Fruit fly (Drosophila melanogaster): Measurements from ENCODE around the gene CG43115.

Gene CG43115

DNA sequence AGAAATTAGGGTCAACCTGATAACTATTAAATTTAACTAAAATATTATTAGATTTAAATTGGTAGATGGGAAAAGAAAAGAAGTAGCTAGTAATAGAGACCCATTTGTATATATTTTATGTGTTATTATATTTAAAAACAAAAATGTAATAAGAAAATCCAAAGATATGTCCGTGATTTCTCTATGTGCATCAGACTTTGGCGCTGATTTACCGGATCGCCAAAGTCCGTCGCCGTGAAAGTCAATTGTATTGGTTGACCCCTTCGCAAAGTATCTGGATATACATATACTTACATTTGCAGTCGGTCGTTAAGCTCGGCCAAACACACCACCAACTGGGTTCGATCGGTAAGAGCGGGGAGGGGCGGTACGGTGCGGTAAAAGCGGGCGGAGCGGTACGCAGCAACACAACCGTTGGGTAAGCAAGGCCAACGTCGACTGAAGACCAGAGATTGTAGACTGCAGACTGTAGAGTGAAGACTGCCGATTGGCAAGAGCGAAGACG lies 10.9 kb upstream of the CG43115 start (continued):
- TF ChIP-seq spab (GFP tag; optimal IDR thresholded peaks at IDR 0.05) (peak; percentile 24), acj6 (GFP tag; optimal IDR thresholded peaks at IDR 0.05) (peak; percentile 77), topi (GFP tag; optimal IDR thresholded peaks at IDR 0.05) (peak; percentile 34), dsx (GFP tag; optimal IDR thresholded peaks at IDR 0.05; ENCODE audit: poor library complexity, severe bottlenecking) (peak; percentile 49), fd85E (GFP tag; optimal IDR thresholded peaks at IDR 0.05) (no peak), CG8319 (GFP tag; optimal IDR thresholded peaks at IDR 0.05) (peak; percentile 30), esn (GFP tag; optimal IDR thresholded peaks at IDR 0.05) (peak; percentile 52), ss (GFP tag; optimal IDR thresholded peaks at IDR 0.05) (peak; percentile 42 to 64)

DNA sequence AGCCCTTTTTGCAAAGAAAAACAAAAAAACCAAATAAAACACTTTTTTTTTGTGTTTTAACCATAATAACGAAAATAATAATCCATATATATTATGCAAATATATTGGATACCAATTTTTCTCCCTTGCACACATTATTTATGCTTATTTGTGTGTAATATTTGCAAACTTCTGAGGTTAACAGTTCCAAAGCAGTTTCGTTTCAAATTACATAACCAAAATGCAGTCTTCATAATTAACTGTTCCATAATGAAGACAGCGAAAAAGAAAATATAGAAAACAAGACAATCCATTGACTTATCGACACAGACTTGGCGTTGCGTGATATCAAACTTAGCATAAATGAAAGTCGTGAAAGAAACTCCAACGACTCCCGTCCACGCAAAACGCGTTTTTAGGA lies 9.4 kb upstream of the CG43115 start:
- TF ChIP-seq CG34406 (GFP tag; optimal IDR thresholded peaks at IDR 0.05), result no peak
- TF ChIP-seq svp (GFP tag), result no peak
- no peak for TF ChIP-seq esn (GFP tag; optimal IDR thresholded peaks at IDR 0.05)
- no peak for TF ChIP-seq Ets21C (GFP tag; optimal IDR thresholded peaks at IDR 0.05)
- TF ChIP-seq CG7368 (GFP tag; optimal IDR thresholded peaks at IDR 0.05), result no peak
- no peak for TF ChIP-seq dsx (GFP tag; optimal IDR thresholded peaks at IDR 0.05; ENCODE audit: poor library complexity, severe bottlenecking)
- TF ChIP-seq CG11902 (GFP tag; optimal IDR thresholded peaks at IDR 0.05), result no peak
- no peak for TF ChIP-seq cyc (GFP tag; optimal IDR thresholded peaks at IDR 0.05)

DNA sequence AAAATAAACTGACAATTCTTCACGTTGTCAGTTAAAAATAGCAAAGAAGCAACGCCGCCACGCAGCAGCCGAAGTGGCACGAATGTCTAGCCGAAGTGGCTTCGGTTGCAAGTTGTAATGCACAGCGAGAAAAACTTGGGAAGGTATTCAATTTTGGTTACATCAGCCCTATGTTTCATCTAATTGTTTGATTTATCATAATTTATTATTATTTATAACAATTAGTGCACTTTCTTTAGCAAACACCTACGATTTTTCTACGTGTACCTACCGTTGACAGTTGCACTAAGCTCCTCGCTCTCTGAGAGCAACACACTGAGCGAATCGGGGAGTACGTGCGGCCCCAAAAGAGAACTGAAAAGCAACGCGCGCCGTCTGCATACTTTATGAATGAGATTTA lies 8.6 kb upstream of the CG43115 start, which contains the start of gene Tsp5D:
TSS of gene Tsp5D (minus strand) at position 13 of the 400 bp plus-strand sequence.
- TF ChIP-seq CG4318 (GFP tag; optimal IDR thresholded peaks at IDR 0.05) (peak; percentile 97), Sox15 (GFP tag; optimal IDR thresholded peaks at IDR 0.05) (peak; percentile 59), Lpt (GFP tag; optimal IDR thresholded peaks at IDR 0.05) (peak; percentile 97), CG1621 (tag; optimal IDR thresholded peaks at IDR 0.05) (peak; percentile 93), Gug (GFP tag; IDR thresholded peaks at IDR 0.05) (peak; percentile 99), CG16779 (tag; optimal IDR thresholded peaks at IDR 0.05) (peak; percentile 93), CG7368 (GFP tag; optimal IDR thresholded peaks at IDR 0.05) (peak; percentile 95), CG11762 (GFP tag; optimal IDR thresholded peaks at IDR 0.05; ENCODE audit: insufficient read depth) (peak; percentile 97), OdsH (GFP tag; optimal IDR thresholded peaks at IDR 0.05) (peak; percentile 94), dac (GFP tag; optimal IDR thresholded peaks at IDR 0.05) (peak; percentile 96), achi (GFP tag; optimal IDR thresholded peaks at IDR 0.05) (peak; percentile 96), CG32006 (GFP tag; optimal IDR thresholded peaks at IDR 0.05) (peak; percentile 98), Eip75B (GFP tag; optimal IDR thresholded peaks at IDR 0.05) (peak; percentile 84), CG15336 (GFP tag; IDR thresholded peaks at IDR 0.05) (peak; percentile 100), net (GFP tag; optimal IDR thresholded peaks at IDR 0.05) (peak; percentile 96), Hr39 (GFP tag; optimal IDR thresholded peaks at IDR 0.05) (no peak), lz (GFP tag; optimal IDR thresholded peaks at IDR 0.05) (peak; percentile 23), CG3032 (tag; optimal IDR thresholded peaks at IDR 0.05) (peak; percentile 96), Ets96B (tag; optimal IDR thresholded peaks at IDR 0.05) (peak; percentile 97), Ets21C (GFP tag; optimal IDR thresholded peaks at IDR 0.05) (no peak), CG6792 (GFP tag; optimal IDR thresholded peaks at IDR 0.05) (peak; percentile 80), Hr4 (GFP tag; optimal IDR thresholded peaks at IDR 0.05) (peak; percentile 93), esn (GFP tag; optimal IDR thresholded peaks at IDR 0.05) (peak; percentile 36), Smox (GFP tag; optimal IDR thresholded peaks at IDR 0.05) (no peak), CG10631 (GFP tag; optimal IDR thresholded peaks at IDR 0.05) (peak; percentile 98), CG6854 (GFP tag; optimal IDR thresholded peaks at IDR 0.05) (no peak), acj6 (GFP tag; optimal IDR thresholded peaks at IDR 0.05) (peak; percentile 91), Eip78C (GFP tag) (peak; percentile 96), CG11902 (GFP tag; optimal IDR thresholded peaks at IDR 0.05) (peak; percentile 74), Hr38 (GFP tag; optimal IDR thresholded peaks at IDR 0.05) (peak; percentile 14), CG6163 (GFP tag; IDR thresholded peaks at IDR 0.05) (peak; percentile 99), CG6808 (GFP tag; optimal IDR thresholded peaks at IDR 0.05) (peak; percentile 97), spab (GFP tag; optimal IDR thresholded peaks at IDR 0.05) (peak; percentile 95), pdm3 (GFP tag; optimal IDR thresholded peaks at IDR 0.05) (peak; percentile 88), cyc (GFP tag; optimal IDR thresholded peaks at IDR 0.05) (peak; percentile 63), Blimp-1 (GFP tag; optimal IDR thresholded peaks at IDR 0.05) (no peak), CG8319 (GFP tag; optimal IDR thresholded peaks at IDR 0.05) (peak; percentile 85), CG11294 (GFP tag; IDR thresholded peaks at IDR 0.05) (peak; percentile 98), vri (GFP tag; optimal IDR thresholded peaks at IDR 0.05) (no peak), CG6276 (GFP tag; optimal IDR thresholded peaks at IDR 0.05) (peak; percentile 99), dsx (GFP tag; optimal IDR thresholded peaks at IDR 0.05; ENCODE audit: poor library complexity, severe bottlenecking) (peak; percentile 82)
